Worm (Caenorhabditis elegans): ENCODE results near the gene cest-5.1.

DNA sequence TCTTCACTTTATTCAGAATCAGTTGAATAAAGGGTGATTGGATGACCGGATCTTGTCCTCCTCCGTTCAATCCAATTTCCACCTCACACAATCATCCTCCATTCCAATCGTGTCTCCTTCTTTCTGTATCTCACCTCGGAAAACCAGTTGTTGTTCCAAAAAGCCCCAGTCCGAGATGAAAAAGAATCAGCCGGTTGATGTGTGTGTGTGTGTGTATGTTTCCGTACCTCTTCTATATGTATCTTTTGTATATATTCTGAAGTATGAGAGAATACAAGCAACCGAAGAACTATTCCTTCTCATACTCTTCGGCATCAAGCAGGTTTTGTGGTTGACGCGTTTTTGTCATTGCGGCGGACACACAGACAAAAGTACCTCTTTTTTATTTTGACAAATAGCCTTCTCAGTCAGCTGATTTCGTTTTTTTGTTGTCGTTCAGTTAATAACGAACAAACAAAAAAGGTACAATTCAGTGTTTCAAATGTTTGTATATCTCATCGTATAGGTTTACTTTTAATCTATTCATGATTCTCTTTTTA is 22.2 kb upstream of the cest-5.1 start:
- TF ChIP-seq hlh-12 (tag; optimal IDR thresholded peaks at IDR 0.05) (no peak), dpl-1 (GFP tag; optimal IDR thresholded peaks at IDR 0.05) (no peak)
